Fruit fly (Drosophila melanogaster): Measurements from ENCODE around the gene BBS8.

Gene BBS8

dm6 chr2L:421119-421821, 1.4 kb upstream of the BBS8 start, which contains the start of the genes CG11885 and CG13692 (continued):
- no peak for TF ChIP-seq Rx (GFP tag; IDR thresholded peaks at IDR 0.05)
- peak; percentile 100 for TF ChIP-seq CG13287 (GFP tag; IDR thresholded peaks at IDR 0.05; ENCODE audit: partially characterized antibody)
- peak; percentile 75 for TF ChIP-seq B-H2 (GFP tag; optimal IDR thresholded peaks at IDR 0.05)
- peak; percentile 95 for TF ChIP-seq CTCF (GFP tag; optimal IDR thresholded peaks at IDR 0.05)
- peak; percentile 67 for TF ChIP-seq Dek (tag; optimal IDR thresholded peaks at IDR 0.05)
- TF ChIP-seq CG4424 (GFP tag; optimal IDR thresholded peaks at IDR 0.05), result peak; percentile 30
- peak; percentile 59 for TF ChIP-seq CG6272 (GFP tag; IDR thresholded peaks at IDR 0.05)
- TF ChIP-seq gem (tag; optimal IDR thresholded peaks at IDR 0.05), result peak; percentile 31
- peak; percentile 27 for TF ChIP-seq nau (GFP tag; optimal IDR thresholded peaks at IDR 0.05)
- no peak for TF ChIP-seq CG31224 (GFP tag; IDR thresholded peaks at IDR 0.05)
- peak; percentile 69 for TF ChIP-seq Myb (GFP tag; optimal IDR thresholded peaks at IDR 0.05)
- TF ChIP-seq z (GFP tag; IDR thresholded peaks at IDR 0.05), result no peak
- no peak for TF ChIP-seq Asciz (GFP tag; optimal IDR thresholded peaks at IDR 0.05)
- TF ChIP-seq Bdp1 (GFP tag; optimal IDR thresholded peaks at IDR 0.05), result no peak
- peak; percentile 99 for TF ChIP-seq zen2 (GFP tag; IDR thresholded peaks at IDR 0.05; ENCODE audit: partially characterized antibody)
- peak; percentile 24 for TF ChIP-seq nerfin-1 (tag; optimal IDR thresholded peaks at IDR 0.05)
- TF ChIP-seq sqz (GFP tag; optimal IDR thresholded peaks at IDR 0.05), result peak; percentile 81
- peak; percentile 44 for TF ChIP-seq CG12769 (tag; optimal IDR thresholded peaks at IDR 0.05)
- peak; percentile 2 for TF ChIP-seq CG7928 (GFP tag; optimal IDR thresholded peaks at IDR 0.05)
- no peak for TF ChIP-seq CG16863 (GFP tag; optimal IDR thresholded peaks at IDR 0.05)
- TF ChIP-seq sug (tag; optimal IDR thresholded peaks at IDR 0.05), result peak; percentile 62
- no peak for TF ChIP-seq mam (GFP tag; optimal IDR thresholded peaks at IDR 0.05)
- peak; percentile 38 for TF ChIP-seq Sry-β (GFP tag; optimal IDR thresholded peaks at IDR 0.05)
- TF ChIP-seq CG9932 (GFP tag; IDR thresholded peaks at IDR 0.05), result peak; percentile 74
- TF ChIP-seq Dad (GFP tag; optimal IDR thresholded peaks at IDR 0.05), result peak; percentile 41
- peak; percentile 32 for TF ChIP-seq CG2678 (tag; optimal IDR thresholded peaks at IDR 0.05)
- TF ChIP-seq CG18619 (GFP tag; optimal IDR thresholded peaks at IDR 0.05), result no peak
- TF ChIP-seq D (optimal IDR thresholded peaks at IDR 0.05), result peak; percentile 76
- TF ChIP-seq D (GFP tag; optimal IDR thresholded peaks at IDR 0.05), result no peak
- TF ChIP-seq pita (GFP tag; optimal IDR thresholded peaks at IDR 0.05), result no peak
- peak; percentile 37; the same call in 1 of the 2 replicates for TF ChIP-seq CG31441 (GFP tag; IDR thresholded peaks at IDR 0.05)
- peak; percentile 99 for TF ChIP-seq CG42726 (GFP tag; IDR thresholded peaks at IDR 0.05; ENCODE audit: partially characterized antibody)
- no peak for TF ChIP-seq Hr39 (optimal IDR thresholded peaks at IDR 0.05)
- TF ChIP-seq CG18764 (GFP tag; optimal IDR thresholded peaks at IDR 0.05), result peak; percentile 9
- peak; percentile 30 for TF ChIP-seq CG13296 (GFP tag; optimal IDR thresholded peaks at IDR 0.05)
- TF ChIP-seq peb (GFP tag; IDR thresholded peaks at IDR 0.05), result no peak
- TF ChIP-seq HmgZ (tag; optimal IDR thresholded peaks at IDR 0.05), result peak; percentile 83
- TF ChIP-seq CG6683 (GFP tag; optimal IDR thresholded peaks at IDR 0.05), result peak; percentile 11
- no peak for TF ChIP-seq Atf3 (GFP tag; optimal IDR thresholded peaks at IDR 0.05)
- peak; percentile 71 for TF ChIP-seq Nf-YC (tag; optimal IDR thresholded peaks at IDR 0.05)
- peak; percentile 65 for TF ChIP-seq exex (tag; optimal IDR thresholded peaks at IDR 0.05)
- TF ChIP-seq CHES-1-like (GFP tag; optimal IDR thresholded peaks at IDR 0.05), result peak; percentile 68
- peak; percentile 47 for TF ChIP-seq ewg (GFP tag; optimal IDR thresholded peaks at IDR 0.05)
- TF ChIP-seq kni (GFP tag; optimal IDR thresholded peaks at IDR 0.05), result peak; percentile 51
- no peak for TF ChIP-seq Side (GFP tag; optimal IDR thresholded peaks at IDR 0.05)
- peak; percentile 84 for TF ChIP-seq grn (GFP tag; optimal IDR thresholded peaks at IDR 0.05)
- peak; percentile 85 for TF ChIP-seq E2f2 (GFP tag; IDR thresholded peaks at IDR 0.05)
- peak; percentile 72 for TF ChIP-seq CG4617 (GFP tag; optimal IDR thresholded peaks at IDR 0.05; ENCODE audit: borderline replicate concordance)
- peak; percentile 25 for TF ChIP-seq twi (tag; optimal IDR thresholded peaks at IDR 0.05)
- TF ChIP-seq CG3163 (GFP tag; optimal IDR thresholded peaks at IDR 0.05), result peak; percentile 18
- no peak for TF ChIP-seq CG10274 (GFP tag; optimal IDR thresholded peaks at IDR 0.05)
